Worm (Caenorhabditis elegans) whole organism, late embryonic: ENCODE results near the gene nsph-4.3.
"Not testable (repeated sequence)": the region's sequence is repeated elsewhere in the genome, so short reads cannot be mapped to it uniquely, and the experiment has no call there.

Experiments used
- F13H6.1 ChIP-seq: sonication (generic microtip); optimal IDR thresholded peaks from 2 replicates; lab custom pipeline; 2016; ENCODE audit warnings: missing genetic modification characterization, missing compliant biosample characterization
- che-1 ChIP-seq: sonication (generic microtip); optimal IDR thresholded peaks from 2 replicates; lab custom pipeline; 2016; ENCODE audit warnings: mild to moderate bottlenecking, missing genetic modification characterization, missing compliant biosample characterization
- elt-2 ChIP-seq: sonication (generic microtip); optimal IDR thresholded peaks from 2 replicates; lab custom pipeline; 2016; ENCODE audit warnings: missing genetic modification reagents, missing genetic modification characterization, missing compliant biosample characterization
- ets-4 ChIP-seq: sonication (generic microtip); optimal IDR thresholded peaks from 2 replicates; lab custom pipeline; 2016; ENCODE audit warnings: missing genetic modification characterization, missing compliant biosample characterization
- pha-4 ChIP-seq: fragments of 150-350 bp; optimal IDR thresholded peaks from 2 replicates; lab custom pipeline; 2018; ENCODE audit warnings: missing biosample characterization, missing genetic modification reagents, missing genetic modification characterization
- pqm-1 ChIP-seq: sonication (generic microtip); optimal IDR thresholded peaks from 2 replicates; lab custom pipeline; 2016; ENCODE audit warnings: missing genetic modification characterization, missing compliant biosample characterization
- sdc-2 ChIP-seq: sonication (generic microtip); optimal IDR thresholded peaks from 2 replicates; lab custom pipeline; 2016; ENCODE audit warnings: missing genotype, missing genetic modification characterization, missing compliant biosample characterization
- ttx-3 ChIP-seq: sonication (generic microtip); optimal IDR thresholded peaks from 2 replicates; lab custom pipeline; 2016; ENCODE audit warnings: missing genetic modification reagents, missing genetic modification characterization, missing compliant biosample characterization

- not testable (repeated sequence) for TF ChIP-seq pha-4; sdc-2 (tag; lab: Kevin White, UChicago); ets-4 (tag; lab: Kevin White, UChicago); elt-2 (tag; lab: Kevin White, UChicago); che-1 (tag; lab: Kevin White, UChicago); F13H6.1 (tag; lab: Kevin White, UChicago); pqm-1; ttx-3 (tag; lab: Kevin White, UChicago)
These were observed 14.6 kb downstream of the nsph-4.3 start, which contains the start of gene Y80D4G.2 for ce11 chrIII:7594482-7594881.
